Fruit fly (Drosophila melanogaster) ovary, adult (tissue): ENCODE data around the gene Cln3.
"Not testable (repeated sequence)": the region's sequence is repeated elsewhere in the genome, so short reads cannot be mapped to it uniquely, and the experiment has no call there.

Experiments used
- CG17801 ChIP-seq: fragments of 200-800 bp; optimal IDR thresholded peaks from 2 replicates; lab custom pipeline; 2019; ENCODE audit warnings: missing biosample characterization, mild to moderate bottlenecking, missing genetic modification characterization, moderate library complexity; ENCODE audit not compliant: partially characterized antibody

Gene Cln3

dm6 chr3L:17814036-17814435 is at the start of gene Cln3:
Gene Cln3, minus strand, starts transcription at chr3L:17814119.
- TF ChIP-seq CG17801 (GFP tag; lab: Kevin White, UChicago): peak; percentile 50

DNA sequence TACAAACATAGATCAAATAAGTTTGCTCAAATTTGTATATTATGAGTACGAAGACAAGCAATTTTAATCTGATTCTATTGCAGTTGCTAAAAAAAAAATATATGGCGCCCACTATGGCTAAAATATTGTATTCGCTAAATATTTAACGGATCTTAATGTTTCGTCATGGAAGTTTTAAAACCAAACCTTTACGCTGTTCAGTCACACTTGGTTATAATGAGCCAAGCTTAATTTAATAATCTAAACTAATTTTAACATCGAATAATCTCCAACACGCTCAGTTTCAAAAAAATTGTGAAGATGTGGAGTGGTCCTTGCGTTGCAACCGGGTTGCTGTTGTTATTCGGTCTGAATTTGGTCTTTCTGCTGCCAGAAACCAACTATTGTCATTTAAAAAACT is 44.3 kb upstream of the Cln3 start, which contains the start of gene CG34002:
TSS of gene CG34002 (plus strand) at position 301 of the 400 bp plus-strand sequence.
- TF ChIP-seq CG17801 (GFP tag; lab: Kevin White, UChicago): not testable (repeated sequence)

DNA sequence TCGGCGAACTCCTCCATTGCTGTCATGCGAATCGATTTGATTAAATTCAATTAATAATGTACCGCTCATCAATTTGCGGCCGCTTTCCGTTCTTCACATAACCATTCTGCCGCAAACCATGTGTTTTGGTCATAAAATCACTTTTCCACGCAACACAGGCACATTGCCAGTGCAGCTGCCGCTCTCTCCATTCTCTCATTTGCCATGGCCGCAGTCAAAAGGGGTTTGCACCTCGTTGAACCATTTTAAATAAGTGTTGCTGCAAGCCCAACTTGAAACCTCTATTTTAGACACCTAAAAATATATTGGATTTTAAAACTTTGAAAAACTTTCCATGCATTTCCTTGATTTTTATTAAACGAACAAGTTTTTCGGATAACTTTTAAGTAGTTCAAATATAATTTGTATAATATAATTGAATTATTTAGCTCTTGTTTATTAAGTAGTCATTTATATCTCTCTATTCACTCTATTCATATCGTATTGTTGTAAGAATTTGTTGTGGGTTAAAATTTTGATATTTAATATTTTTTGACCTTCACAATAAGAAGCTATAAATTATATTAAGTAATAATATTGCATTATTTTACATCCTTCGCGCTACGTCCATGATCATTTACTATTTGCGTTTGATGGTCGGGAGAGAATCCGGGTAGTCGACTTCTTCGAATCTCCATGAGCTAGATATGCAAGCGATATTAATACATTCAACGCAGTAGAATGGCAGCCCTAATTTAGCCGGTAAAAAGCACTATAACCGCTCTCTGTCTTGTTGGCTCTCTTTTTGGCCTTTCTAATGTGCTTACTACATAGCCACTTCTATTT is 42.9 kb upstream of the Cln3 start, which contains the start of gene CG5535:
TSS of gene CG5535 (minus strand) at position 140 of the 825 bp plus-strand sequence.
- peak; percentile 40 for TF ChIP-seq CG17801 (GFP tag; lab: Kevin White, UChicago)

DNA sequence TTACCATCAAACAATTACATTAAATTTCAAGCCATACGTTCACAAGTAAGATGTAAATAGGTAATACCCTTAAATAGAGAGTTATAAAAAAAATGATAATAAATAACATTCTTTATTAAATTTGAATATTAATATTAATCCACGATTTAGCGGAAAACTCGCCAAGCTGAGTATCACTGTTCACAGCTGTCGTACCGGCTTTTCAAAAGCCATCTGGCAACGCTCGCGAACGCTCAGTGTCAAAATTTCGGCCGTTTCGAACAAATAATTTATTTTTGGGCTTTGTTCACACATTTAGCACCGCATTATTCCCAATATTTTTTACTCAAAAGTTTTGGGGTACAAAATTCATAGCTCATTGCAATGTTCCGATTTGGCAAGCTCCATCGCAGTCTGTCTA is 35.6 kb upstream of the Cln3 start, which contains the start of gene TrpRS-m:
TSS of gene TrpRS-m (plus strand) at position 211 of the 400 bp plus-strand sequence.
- no peak for TF ChIP-seq CG17801 (GFP tag; lab: Kevin White, UChicago)

DNA sequence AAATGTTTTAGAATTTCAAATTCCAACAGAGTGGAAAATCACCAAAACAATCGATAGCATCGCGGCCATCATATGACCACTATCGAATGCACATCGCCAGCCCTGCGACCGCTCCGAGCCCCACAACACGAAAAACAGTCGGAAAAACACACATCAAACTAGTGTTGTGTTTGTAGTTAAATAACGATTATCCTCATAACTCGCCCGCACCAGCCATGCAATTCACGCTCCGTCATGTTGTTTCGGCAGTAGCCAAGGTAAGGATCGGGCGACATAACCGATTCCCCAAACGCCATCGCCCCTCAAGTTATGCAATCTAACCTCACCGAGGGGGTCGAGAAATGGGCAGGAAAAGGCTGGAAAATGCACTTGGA is 33.0 kb upstream of the Cln3 start:
- peak; percentile 5 for TF ChIP-seq CG17801 (GFP tag; lab: Kevin White, UChicago)

dm6 chr3L:17846169-17846981 is 32.5 kb upstream of the Cln3 start, which contains the start of the genes MED19 and CG7430:
Gene MED19, minus strand, starts transcription at chr3L:17846501.
Gene CG7430, plus strand, starts transcription at chr3L:17846916.
- peak; percentile 67 for TF ChIP-seq CG17801 (GFP tag; lab: Kevin White, UChicago)

DNA sequence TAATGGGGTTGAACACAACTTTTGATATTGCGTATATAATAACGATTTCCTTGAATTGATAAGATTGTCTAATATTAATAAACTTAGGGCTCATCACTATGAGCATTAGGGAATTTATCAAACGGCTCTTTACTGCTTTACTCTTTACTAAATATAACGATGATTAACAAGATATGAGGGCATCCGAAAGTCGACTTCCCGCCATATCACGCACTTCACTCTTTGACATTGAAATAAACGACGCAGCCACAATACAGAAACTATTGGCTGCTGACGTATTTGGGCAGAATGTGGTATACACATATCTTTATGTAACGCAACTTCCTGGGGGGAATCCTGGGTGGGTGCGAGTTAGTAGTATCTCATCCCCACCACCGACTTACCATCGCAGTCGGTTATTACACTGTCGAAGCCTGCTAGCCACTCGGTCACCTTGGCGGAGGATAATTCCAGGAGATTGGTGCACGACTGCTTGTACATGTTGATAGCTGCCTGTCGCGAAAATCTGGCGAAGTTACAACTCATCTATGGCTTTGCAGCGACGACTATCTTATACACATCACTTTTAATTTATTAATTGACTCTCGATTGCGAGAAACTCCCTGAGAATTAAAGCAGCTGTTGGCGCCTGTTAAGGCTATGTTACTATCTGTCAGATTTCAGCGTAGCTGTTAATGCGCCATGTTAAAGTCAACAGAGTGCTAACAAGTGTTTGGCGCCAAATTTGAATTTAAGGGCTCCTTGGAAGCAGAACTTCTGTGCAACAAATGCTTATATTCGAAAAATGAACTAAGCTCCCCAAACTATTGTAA is 29.2 kb upstream of the Cln3 start, which contains the start of gene CG5567:
TSS of gene CG5567 (minus strand) at position 653 of the 812 bp plus-strand sequence.
- TF ChIP-seq CG17801 (GFP tag; lab: Kevin White, UChicago): peak; percentile 11

DNA sequence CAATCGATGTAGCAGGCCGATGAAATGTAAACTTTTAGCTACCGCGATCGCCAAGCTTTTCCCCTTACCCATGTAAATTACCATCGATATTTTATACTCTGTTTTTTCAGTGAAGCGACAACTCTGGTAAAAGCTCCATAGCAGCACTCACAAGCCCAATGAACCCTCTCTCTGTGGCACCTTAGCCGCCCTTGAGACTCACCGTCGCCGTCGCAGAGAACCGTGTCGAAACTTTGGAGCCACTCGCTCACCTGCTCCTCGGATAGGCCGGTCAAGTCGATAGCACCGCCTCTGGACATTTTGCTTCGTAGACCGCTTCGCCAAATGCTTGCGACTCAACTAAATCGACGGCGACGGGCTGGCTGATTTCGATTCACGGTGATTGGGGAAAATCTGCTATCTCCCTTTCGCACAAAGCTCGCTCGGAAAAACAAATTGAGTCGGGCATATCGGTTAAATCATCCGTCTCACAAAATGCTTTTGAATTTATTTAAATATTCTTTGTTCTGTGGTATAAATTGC is 27.2 kb upstream of the Cln3 start, which contains the start of gene CG5577:
TSS of gene CG5577 (minus strand) at position 343 of the 522 bp plus-strand sequence.
- peak; percentile 73 for TF ChIP-seq CG17801 (GFP tag; lab: Kevin White, UChicago)

DNA sequence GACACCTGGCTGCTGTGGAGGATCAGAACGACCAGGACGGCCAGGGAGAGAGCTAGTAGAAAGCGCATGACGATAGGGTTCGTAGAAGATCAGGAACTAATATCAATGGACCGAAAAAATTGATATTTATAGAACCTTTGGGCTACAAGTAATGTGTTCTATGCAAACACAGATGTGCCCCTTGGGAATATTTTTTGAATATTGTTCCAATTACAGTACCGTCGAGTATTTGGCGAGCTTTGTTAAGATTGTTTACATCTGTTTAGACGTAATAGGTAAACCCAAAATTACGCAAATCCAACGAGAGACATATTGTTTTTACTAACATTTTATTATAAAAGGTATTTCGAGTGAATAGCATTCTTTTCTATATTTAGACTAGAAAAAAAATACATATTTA is 21.2 kb upstream of the Cln3 start, which contains the start of gene CG32189:
TSS of gene CG32189 (minus strand) at position 101 of the 400 bp plus-strand sequence.
- no peak for TF ChIP-seq CG17801 (GFP tag; lab: Kevin White, UChicago)

dm6 chr3L:17833525-17833924 is 19.6 kb upstream of the Cln3 start, which contains the start of gene CG32188:
Gene CG32188, minus strand, starts transcription at chr3L:17833625.
- TF ChIP-seq CG17801 (GFP tag; lab: Kevin White, UChicago): no peak

- TF ChIP-seq CG17801 (GFP tag; lab: Kevin White, UChicago): no peak
Observed at dm6 chr3L:17822784-17823383, 9.0 kb upstream of the Cln3 start, which contains the start of the genes Ir75c and Grd. Gene Ir75c, minus strand, starts transcription at chr3L:17822834. Gene Grd, plus strand, starts transcription at chr3L:17823333.

DNA sequence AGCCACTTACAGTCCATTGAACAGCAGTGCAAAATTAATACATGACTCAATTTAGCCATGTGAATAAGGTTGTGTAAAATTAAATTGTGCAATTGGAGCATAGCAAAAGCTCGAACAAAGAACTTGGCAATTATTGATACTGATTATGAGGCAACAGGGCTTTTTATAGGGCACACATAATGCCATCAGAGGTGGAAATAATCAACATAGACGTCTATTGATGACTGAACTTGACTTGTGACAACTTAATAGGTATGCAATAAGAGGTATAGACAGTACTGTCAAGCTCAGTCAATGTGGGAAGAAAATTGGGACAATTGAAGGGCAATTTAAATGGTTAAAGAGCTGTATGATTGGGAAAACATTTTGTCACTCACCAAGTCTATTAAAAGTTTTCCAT is 6.2 kb upstream of the Cln3 start, which contains the start of gene Ir75b:
TSS of gene Ir75b (minus strand) at position 101 of the 400 bp plus-strand sequence.
- no peak for TF ChIP-seq CG17801 (GFP tag; lab: Kevin White, UChicago)

- TF ChIP-seq CG17801 (GFP tag; lab: Kevin White, UChicago): no peak
Observed at dm6 chr3L:17817821-17818220, 3.9 kb upstream of the Cln3 start, which contains the start of gene Ir75a. Gene Ir75a, minus strand, starts transcription at chr3L:17817921.
